Fruit fly (Drosophila melanogaster): ENCODE measurements around the gene RpS5a.

Gene RpS5a

dm6 chrX:17170484-17170944 lies 22.4 kb upstream of the RpS5a start (continued):
- TF ChIP-seq Blimp-1 (GFP tag; optimal IDR thresholded peaks at IDR 0.05) (peak; percentile 2), CTCF (GFP tag; optimal IDR thresholded peaks at IDR 0.05) (no peak), Fer3 (tag; optimal IDR thresholded peaks at IDR 0.05) (peak; percentile 58), pros (GFP tag; optimal IDR thresholded peaks at IDR 0.05) (no peak), Trl (optimal IDR thresholded peaks at IDR 0.05) (peak; percentile 45 to 47), Trl (GFP tag; optimal IDR thresholded peaks at IDR 0.05) (no peak), Hmx (GFP tag; optimal IDR thresholded peaks at IDR 0.05) (no peak), abd-A (tag; optimal IDR thresholded peaks at IDR 0.05) (no peak), Xrp1 (GFP tag; IDR thresholded peaks at IDR 0.05) (peak; percentile 18; the same call in 1 of the 2 replicates), lov (optimal IDR thresholded peaks at IDR 0.05) (no peak), lov (GFP tag; IDR thresholded peaks at IDR 0.05) (no peak), bsh (GFP tag; optimal IDR thresholded peaks at IDR 0.05) (peak in 1 of 2 experiments; percentile 66), E2f1 (GFP tag; IDR thresholded peaks at IDR 0.05) (0 out of 2 replicates have a peak, but pooled peaks have one; percentile 32), caup (GFP tag; optimal IDR thresholded peaks at IDR 0.05; ENCODE audit: severe bottlenecking) (peak; percentile 36), CG3995 (GFP tag; optimal IDR thresholded peaks at IDR 0.05) (no peak), stc (GFP tag; IDR thresholded peaks at IDR 0.05) (0 out of 2 replicates have a peak, but pooled peaks have one; percentile 28), seq (GFP tag; IDR thresholded peaks at IDR 0.05) (peak; percentile 50; the same call in 1 of the 2 replicates), Hand (GFP tag; optimal IDR thresholded peaks at IDR 0.05) (peak; percentile 37), Asciz (GFP tag; optimal IDR thresholded peaks at IDR 0.05) (no peak), CG15479 (GFP tag; optimal IDR thresholded peaks at IDR 0.05) (peak; percentile 70), E2f2 (GFP tag; IDR thresholded peaks at IDR 0.05) (peak; percentile 30; the same call in 1 of the 2 replicates), CG10147 (GFP tag; optimal IDR thresholded peaks at IDR 0.05) (peak; percentile 24), Deaf1 (tag; optimal IDR thresholded peaks at IDR 0.05) (peak; percentile 13), Rfx (GFP tag; IDR thresholded peaks at IDR 0.05) (peak; percentile 71), ash1 (GFP tag; optimal IDR thresholded peaks at IDR 0.05) (no peak), HLH54F (GFP tag; optimal IDR thresholded peaks at IDR 0.05) (no peak), B-H2 (GFP tag; optimal IDR thresholded peaks at IDR 0.05) (no peak), sob (GFP tag; IDR thresholded peaks at IDR 0.05) (peak; percentile 49; the same call in 1 of the 2 replicates), CG10209 (GFP tag; optimal IDR thresholded peaks at IDR 0.05) (peak; percentile 39), D19A (tag; optimal IDR thresholded peaks at IDR 0.05) (peak; percentile 33), Ets97D (GFP tag; optimal IDR thresholded peaks at IDR 0.05) (no peak), CG15269 (tag; optimal IDR thresholded peaks at IDR 0.05) (peak; percentile 73), CG11504 (tag; optimal IDR thresholded peaks at IDR 0.05) (peak; percentile 56), amos (GFP tag; IDR thresholded peaks at IDR 0.05; ENCODE audit: partially characterized antibody) (no peak), sug (tag; optimal IDR thresholded peaks at IDR 0.05) (peak; percentile 20), Ada2b (GFP tag; IDR thresholded peaks at IDR 0.05) (peak; percentile 61), Vsx1 (GFP tag; optimal IDR thresholded peaks at IDR 0.05) (no peak), MBD-R2 (GFP tag; IDR thresholded peaks at IDR 0.05) (peak; percentile 24; the same call in 1 of the 2 replicates), esg (GFP tag; conservative IDR thresholded peaks at IDR 0.05) (no peak; the same call in 1 of the 2 replicates), CG10959 (GFP tag; IDR thresholded peaks at IDR 0.05) (no peak), Nf-YB (GFP tag; optimal IDR thresholded peaks at IDR 0.05) (peak; percentile 3), ato (GFP tag; IDR thresholded peaks at IDR 0.05; ENCODE audit: partially characterized antibody) (no peak), PHDP (tag; optimal IDR thresholded peaks at IDR 0.05) (peak; percentile 57), fd3F (GFP tag; optimal IDR thresholded peaks at IDR 0.05) (peak; percentile 50), chif (GFP tag; optimal IDR thresholded peaks at IDR 0.05) (no peak), grau (tag; optimal IDR thresholded peaks at IDR 0.05) (peak; percentile 90), CG17186 (GFP tag; optimal IDR thresholded peaks at IDR 0.05) (no peak), Med (GFP tag) (peak; percentile 38), pum (GFP tag; optimal IDR thresholded peaks at IDR 0.05) (no peak), disco-r (GFP tag; optimal IDR thresholded peaks at IDR 0.05) (no peak)

All from whole organism, embryonic.